Worm (Caenorhabditis elegans) whole organism, mixed stage, embryonic: ENCODE data around the gene C07G3.8.

Experiments used
- M03D4.4 ChIP-seq: sonication (generic microtip); optimal IDR thresholded peaks from 2 replicates; lab custom pipeline; 2017; ENCODE audit warnings: mild to moderate bottlenecking, missing genetic modification characterization, missing compliant biosample characterization
- bed-3 ChIP-seq: fragments of 200-800 bp; sonication (Bioruptor generic); optimal IDR thresholded peaks from 3 replicates; lab custom pipeline; 2018; ENCODE audit warnings: mild to moderate bottlenecking, missing genetic modification characterization, moderate library complexity, missing compliant biosample characterization
- blmp-1 ChIP-seq: fragments of 150-350 bp; optimal IDR thresholded peaks from 2 replicates; lab custom pipeline; 2014; ENCODE audit warnings: missing biosample characterization, missing genetic modification characterization
- ceh-39 ChIP-seq: fragments of 150-350 bp; optimal IDR thresholded peaks from 2 replicates; lab custom pipeline; 2014; ENCODE audit warnings: missing biosample characterization, missing genetic modification characterization
- ceh-43 ChIP-seq: fragments of 200-800 bp; sonication (Bioruptor generic); optimal IDR thresholded peaks from 2 replicates; lab custom pipeline; 2018; ENCODE audit warnings: mild to moderate bottlenecking, missing genetic modification characterization, moderate library complexity, missing compliant biosample characterization
- ceh-83 ChIP-seq: fragments of 200-800 bp; sonication (Bioruptor generic); optimal IDR thresholded peaks from 2 replicates; lab custom pipeline; 2018; ENCODE audit warnings: mild to moderate bottlenecking, missing genetic modification characterization, missing compliant biosample characterization
- ces-1 ChIP-seq: fragments of 150-350 bp; optimal IDR thresholded peaks from 2 replicates; lab custom pipeline; 2014; ENCODE audit warnings: missing biosample characterization, missing genetic modification reagents, missing genetic modification characterization
- cnd-1 ChIP-seq: fragments of 200-800 bp; sonication (Bioruptor generic); optimal IDR thresholded peaks from 2 replicates; lab custom pipeline; 2018; ENCODE audit warnings: mild to moderate bottlenecking, missing genetic modification characterization, missing compliant biosample characterization
- drap-1 ChIP-seq: fragments of 200-800 bp; sonication (Bioruptor generic); optimal IDR thresholded peaks from 3 replicates; lab custom pipeline; 2018; ENCODE audit warnings: mild to moderate bottlenecking, missing genetic modification characterization, missing compliant biosample characterization
- elt-1 ChIP-seq: sonication (generic microtip); optimal IDR thresholded peaks from 2 replicates; lab custom pipeline; 2017; ENCODE audit warnings: missing genetic modification characterization, mild to moderate bottlenecking, missing compliant biosample characterization, antibody characterized with exemption, moderate library complexity, borderline replicate concordance; ENCODE audit not compliant: insufficient read depth
- flh-1 ChIP-seq: fragments of 200-800 bp; sonication (Bioruptor generic); optimal IDR thresholded peaks from 2 replicates; lab custom pipeline; 2018; ENCODE audit warnings: mild to moderate bottlenecking, missing genetic modification characterization, moderate library complexity, missing compliant biosample characterization
- ham-2 ChIP-seq: fragments of 200-800 bp; sonication (Bioruptor generic); optimal IDR thresholded peaks from 2 replicates; lab custom pipeline; 2018; ENCODE audit warnings: mild to moderate bottlenecking, missing genetic modification characterization, missing compliant biosample characterization
- hlh-1 ChIP-seq: fragments of 150-350 bp; optimal IDR thresholded peaks from 2 replicates; lab custom pipeline; 2014; ENCODE audit warnings: missing biosample characterization, missing genetic modification reagents, missing genetic modification characterization
- lin-13 ChIP-seq: fragments of 150-350 bp; optimal IDR thresholded peaks from 2 replicates; lab custom pipeline; 2014; ENCODE audit warnings: missing biosample characterization, missing genetic modification characterization
- lin-32 ChIP-seq: fragments of 200-800 bp; sonication (Bioruptor generic); optimal IDR thresholded peaks from 2 replicates; lab custom pipeline; 2018; ENCODE audit warnings: mild to moderate bottlenecking, missing genetic modification characterization, missing compliant biosample characterization
- lsy-2 ChIP-seq: fragments of 150-350 bp; optimal IDR thresholded peaks from 2 replicates; lab custom pipeline; 2014; ENCODE audit warnings: missing biosample characterization, missing genetic modification characterization
- mab-5 ChIP-seq: fragments of 150-350 bp; optimal IDR thresholded peaks from 2 replicates; lab custom pipeline; 2014; ENCODE audit warnings: missing biosample characterization, missing genetic modification characterization
- mep-1 ChIP-seq: fragments of 150-350 bp; optimal IDR thresholded peaks from 2 replicates; lab custom pipeline; 2017; ENCODE audit warnings: missing biosample characterization, missing genetic modification reagents, missing genetic modification characterization, inconsistent platforms
- mls-2 ChIP-seq: sonication (generic microtip); optimal IDR thresholded peaks from 2 replicates; lab custom pipeline; 2016; ENCODE audit warnings: mild to moderate bottlenecking, missing genetic modification characterization, moderate library complexity, missing compliant biosample characterization
- nhr-12 ChIP-seq: fragments of 150-350 bp; optimal IDR thresholded peaks from 2 replicates; lab custom pipeline; 2014; ENCODE audit warnings: missing biosample characterization, missing genetic modification characterization
- nhr-2 ChIP-seq: fragments of 150-350 bp; optimal IDR thresholded peaks from 2 replicates; lab custom pipeline; 2014; ENCODE audit warnings: missing biosample characterization, missing genetic modification characterization
- nhr-237 ChIP-seq: fragments of 150-350 bp; optimal IDR thresholded peaks from 2 replicates; lab custom pipeline; 2014; ENCODE audit warnings: missing biosample characterization, missing genetic modification characterization
- pha-4 ChIP-seq: fragments of 150-350 bp; optimal IDR thresholded peaks from 2 replicates; lab custom pipeline; 2018; ENCODE audit warnings: missing biosample characterization, missing genetic modification reagents, missing genetic modification characterization
- snpc-4 ChIP-seq: fragments of 150-350 bp; optimal IDR thresholded peaks from 2 replicates; lab custom pipeline; 2014; ENCODE audit warnings: missing biosample characterization, missing genetic modification characterization
- sptf-1 ChIP-seq: sonication (generic microtip); optimal IDR thresholded peaks from 2 replicates; lab custom pipeline; 2017; ENCODE audit warnings: mild to moderate bottlenecking, missing genetic modification characterization, moderate library complexity, missing compliant biosample characterization
- unc-120 ChIP-seq: sonication (generic microtip); optimal IDR thresholded peaks from 2 replicates; lab custom pipeline; 2017; ENCODE audit warnings: missing genetic modification characterization, missing compliant biosample characterization; ENCODE audit not compliant: poor library complexity, severe bottlenecking
- unc-39 ChIP-seq: fragments of 150-350 bp; optimal IDR thresholded peaks from 2 replicates; lab custom pipeline; 2014; ENCODE audit warnings: missing biosample characterization, missing genetic modification characterization
- unc-62 ChIP-seq: fragments of 150-350 bp; optimal IDR thresholded peaks from 2 replicates; lab custom pipeline; 2014; ENCODE audit warnings: missing biosample characterization, missing genetic modification reagents, missing genetic modification characterization
- zip-8 ChIP-seq: fragments of 150-350 bp; optimal IDR thresholded peaks from 2 replicates; lab custom pipeline; 2014; ENCODE audit warnings: missing biosample characterization, missing genetic modification characterization
- ztf-11 ChIP-seq: fragments of 150-350 bp; optimal IDR thresholded peaks from 2 replicates; lab custom pipeline; 2014; ENCODE audit warnings: missing biosample characterization, missing genetic modification characterization

The C07G3.8 gene

DNA sequence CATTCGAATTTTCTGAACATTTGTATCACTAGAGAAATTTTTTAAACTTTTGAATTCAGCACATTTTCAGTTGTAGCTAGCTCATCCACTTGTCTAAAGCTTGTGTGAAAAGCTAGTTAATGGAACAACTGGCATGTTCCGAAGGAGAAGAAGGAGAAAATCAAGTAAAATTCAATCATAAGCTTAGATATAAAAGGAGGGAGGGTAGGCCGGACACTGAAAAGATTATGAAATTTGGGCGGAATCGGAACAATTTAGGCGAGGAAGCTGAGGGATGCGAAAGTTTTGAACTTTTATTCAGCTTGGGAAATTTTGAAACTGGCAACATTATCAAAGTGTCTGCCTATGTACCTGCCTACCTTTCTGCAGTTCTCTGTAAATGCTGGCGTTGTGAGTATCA, 49.4 kb downstream of the C07G3.8 start:
- TF ChIP-seq ham-2 (GFP tag; lab: Kevin White, UChicago) (no peak), ces-1 (peak; percentile 94)

DNA sequence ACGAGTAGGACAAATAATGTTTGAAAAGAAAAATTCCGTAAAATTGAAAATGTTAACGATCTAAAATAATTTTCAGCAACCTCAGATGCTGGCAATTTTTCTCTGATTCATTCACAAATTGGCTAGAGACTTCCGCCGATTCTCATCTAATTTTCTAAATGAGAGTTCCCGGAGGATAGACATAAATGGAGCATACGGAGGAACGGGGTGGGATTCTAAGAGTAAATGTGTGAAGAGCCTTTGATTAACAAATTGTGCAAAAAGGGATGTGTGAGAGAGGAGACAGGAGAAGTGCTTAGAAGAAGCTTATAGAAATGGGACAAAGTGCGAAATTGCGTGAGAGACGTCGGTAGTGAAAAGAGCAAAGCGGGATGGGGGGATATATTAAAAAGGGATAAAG, 50.3 kb downstream of the C07G3.8 start:
- TF ChIP-seq ces-1 (peak; percentile 92), lin-13 (tag; lab: Kevin White, UChicago) (no peak)

DNA sequence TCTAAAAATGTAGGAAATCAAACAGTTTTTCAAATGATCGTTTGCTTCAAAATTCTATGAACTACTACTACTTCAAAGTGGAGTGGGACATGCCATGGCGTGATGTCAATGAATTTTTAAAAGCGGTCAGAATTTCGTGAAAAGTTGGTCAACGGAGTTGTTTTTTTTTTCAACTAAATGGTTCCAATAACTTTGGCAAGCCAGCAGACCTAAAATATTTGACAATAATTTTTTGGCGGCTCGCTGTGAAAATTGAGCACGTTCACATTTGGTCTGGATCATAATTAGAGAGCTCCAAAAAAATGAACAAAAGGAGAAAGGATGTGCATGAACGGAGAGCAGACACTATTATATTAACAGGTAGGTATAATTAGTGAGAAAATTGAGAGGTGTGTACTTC, 51.6 kb downstream of the C07G3.8 start:
- TF ChIP-seq sptf-1 (tag; lab: Kevin White, UChicago) (peak; percentile 7), ztf-11 (no peak)

DNA sequence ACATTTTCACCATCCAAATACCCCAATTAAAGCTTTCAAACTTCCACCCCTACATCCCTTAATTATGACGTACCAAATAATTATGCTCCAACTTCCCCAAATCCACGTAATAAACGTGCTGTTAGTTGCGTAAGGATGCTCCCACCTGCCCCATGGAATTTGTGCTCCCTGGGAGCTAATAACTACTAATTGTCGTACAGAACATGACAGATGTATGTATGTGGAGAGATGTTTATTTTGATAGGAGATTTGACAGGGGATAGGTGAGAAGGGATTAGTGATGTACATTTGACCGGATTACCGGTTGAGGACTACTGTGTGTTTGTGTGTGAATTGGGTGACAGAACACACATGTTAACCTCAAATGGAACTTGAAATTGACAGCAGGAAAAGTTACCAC, 52.1 kb downstream of the C07G3.8 start:
- TF ChIP-seq bed-3 (GFP tag; lab: Kevin White, UChicago) (no peak), ceh-39 (no peak), mep-1 (tag; lab: Kevin White, UChicago) (no peak), ham-2 (GFP tag; lab: Kevin White, UChicago) (no peak), lin-32 (GFP tag; lab: Kevin White, UChicago) (no peak), snpc-4 (tag; lab: Kevin White, UChicago) (no peak), nhr-12 (tag; lab: Kevin White, UChicago) (no peak), nhr-237 (tag; lab: Kevin White, UChicago) (no peak), cnd-1 (peak; percentile 65), flh-1 (GFP tag; lab: Kevin White, UChicago) (no peak), ceh-83 (GFP tag; lab: Kevin White, UChicago) (no peak), ceh-43 (GFP tag; lab: Kevin White, UChicago) (peak; percentile 43), hlh-1 (tag; lab: Kevin White, UChicago) (no peak), mab-5 (tag; lab: Kevin White, UChicago) (no peak), unc-120 (tag; lab: Kevin White, UChicago) (no peak), drap-1 (GFP tag; lab: Kevin White, UChicago) (no peak), lin-13 (tag; lab: Kevin White, UChicago) (no peak), lsy-2 (tag; lab: Kevin White, UChicago) (no peak), nhr-2 (tag; lab: Kevin White, UChicago) (peak; percentile 92), unc-39 (no peak), elt-1 (tag; lab: Kevin White, UChicago) (no peak), zip-8 (peak; percentile 62), M03D4.4 (tag; lab: Kevin White, UChicago) (no peak), pha-4 (tag; lab: Kevin White, UChicago) (no peak), unc-62 (GFP tag; lab: Kevin White, UChicago) (no peak), blmp-1 (tag; lab: Kevin White, UChicago) (no peak), sptf-1 (tag; lab: Kevin White, UChicago) (peak; percentile 58), mls-2 (tag; lab: Kevin White, UChicago) (no peak), ztf-11 (no peak)
